Worm (Caenorhabditis elegans) whole organism, L1 larva: ENCODE measurements around the gene F37A4.5.
A peak's percentile ranks its signal among the peaks of the same experiment; 100 is the strongest.

Experiments
- F16B12.6 ChIP-seq: fragments of 150-350 bp; optimal IDR thresholded peaks from 2 replicates; lab custom pipeline; 2014; ENCODE audit warnings: missing biosample characterization, missing genetic modification characterization
- Y116A8C.19 ChIP-seq: sonication (generic microtip); optimal IDR thresholded peaks from 2 replicates; lab custom pipeline; 2016; ENCODE audit warnings: missing compliant biosample characterization, missing genetic modification characterization, borderline replicate concordance
- aha-1 ChIP-seq: fragments of 150-350 bp; optimal IDR thresholded peaks from 2 replicates; lab custom pipeline; 2014; ENCODE audit warnings: missing biosample characterization, missing genetic modification characterization
- alr-1 ChIP-seq: fragments of 200-800 bp; sonication (Bioruptor generic); optimal IDR thresholded peaks from 2 replicates; lab custom pipeline; 2018; ENCODE audit warnings: borderline replicate concordance, mild to moderate bottlenecking, missing genetic modification characterization, missing compliant biosample characterization
- aly-2 ChIP-seq: fragments of 150-350 bp; optimal IDR thresholded peaks from 2 replicates; lab custom pipeline; 2014; ENCODE audit warnings: missing biosample characterization, missing genetic modification characterization
- ama-1 ChIP-seq: fragments of 150-350 bp; optimal IDR thresholded peaks from 2 replicates; lab custom pipeline; 2014
- blmp-1 ChIP-seq: fragments of 150-350 bp; optimal IDR thresholded peaks from 2 replicates; lab custom pipeline; 2014; ENCODE audit warnings: missing biosample characterization, missing genetic modification characterization
- ceh-63 ChIP-seq: fragments of 200-800 bp; sonication (Bioruptor generic); optimal IDR thresholded peaks from 2 replicates; lab custom pipeline; 2018; ENCODE audit warnings: mild to moderate bottlenecking, missing genetic modification characterization, missing compliant biosample characterization
- ceh-8 ChIP-seq: fragments of 200-800 bp; sonication (Bioruptor generic); optimal IDR thresholded peaks from 2 replicates; lab custom pipeline; 2018; ENCODE audit warnings: mild to moderate bottlenecking, missing genetic modification characterization, moderate library complexity, missing compliant biosample characterization
- dsc-1 ChIP-seq: sonication (generic microtip); optimal IDR thresholded peaks from 2 replicates; lab custom pipeline; 2016; ENCODE audit warnings: mild to moderate bottlenecking, missing genetic modification characterization, missing compliant biosample characterization
- efl-1 ChIP-seq, 4 experiments: fragments of 150-350 bp; optimal IDR thresholded peaks in 3 of 4; peaks in 1 of 4; 1 replicate in 1 of 4; 2 replicates in 3 of 4; lab custom pipeline; 2014; ENCODE audit warnings: missing biosample characterization in 2 of 4, missing genetic modification characterization in 2 of 4, missing genetic modification reagents in 2 of 4
- efl-3 ChIP-seq: fragments of 200-800 bp; sonication (Bioruptor generic); optimal IDR thresholded peaks from 2 replicates; lab custom pipeline; 2018; ENCODE audit warnings: mild to moderate bottlenecking, missing genetic modification characterization, missing compliant biosample characterization
- egl-13 ChIP-seq: sonication (generic microtip); optimal IDR thresholded peaks from 2 replicates; lab custom pipeline; 2016; ENCODE audit warnings: missing genotype, missing genetic modification reagents, missing genetic modification characterization, missing compliant biosample characterization
- egl-27 ChIP-seq, 2 experiments: fragments of 150-350 bp in 1 of 2; sonication (generic microtip); optimal IDR thresholded peaks; 3 replicates each; lab custom pipeline; 2017 to 2018; ENCODE audit warnings: missing biosample characterization in 2 of 2, missing genetic modification characterization in 2 of 2, missing genetic modification reagents in 2 of 2
- fkh-4 ChIP-seq: sonication (generic microtip); optimal IDR thresholded peaks from 2 replicates; lab custom pipeline; 2016; ENCODE audit warnings: missing compliant biosample characterization, missing genetic modification characterization, borderline replicate concordance
- fos-1 ChIP-seq: fragments of 150-350 bp; optimal IDR thresholded peaks from 2 replicates; lab custom pipeline; 2014; ENCODE audit warnings: missing biosample characterization, missing genetic modification characterization
- hlh-17 ChIP-seq: fragments of 200-800 bp; sonication (Bioruptor generic); optimal IDR thresholded peaks from 2 replicates; lab custom pipeline; 2018; ENCODE audit warnings: missing genetic modification characterization, mild to moderate bottlenecking, missing compliant biosample characterization, moderate library complexity, borderline replicate concordance
- hpl-2 ChIP-seq: fragments of 150-350 bp; optimal IDR thresholded peaks from 2 replicates; lab custom pipeline; 2014; ENCODE audit warnings: missing biosample characterization, missing genetic modification reagents, missing genetic modification characterization
- irx-1 ChIP-seq: sonication (generic microtip); optimal IDR thresholded peaks from 2 replicates; lab custom pipeline; 2016; ENCODE audit warnings: missing genetic modification characterization, missing compliant biosample characterization
- jun-1 ChIP-seq: fragments of 150-350 bp; optimal IDR thresholded peaks from 2 replicates; lab custom pipeline; 2014; ENCODE audit warnings: missing biosample characterization, missing genetic modification reagents, missing genetic modification characterization
- lin-14 ChIP-seq: fragments of 200-800 bp; sonication (Bioruptor generic); optimal IDR thresholded peaks from 2 replicates; lab custom pipeline; 2018; ENCODE audit warnings: mild to moderate bottlenecking, missing genetic modification characterization, moderate library complexity, missing compliant biosample characterization
- lir-3 ChIP-seq: sonication (generic microtip); optimal IDR thresholded peaks from 2 replicates; lab custom pipeline; 2016; ENCODE audit warnings: mild to moderate bottlenecking, missing genetic modification characterization, moderate library complexity, missing compliant biosample characterization; ENCODE audit not compliant: poor library complexity
- lsy-2 ChIP-seq, 2 experiments: fragments of 150-350 bp; optimal IDR thresholded peaks; 2 replicates each; lab custom pipeline; 2014; ENCODE audit warnings: missing biosample characterization in 2 of 2, missing genetic modification characterization in 2 of 2
- mab-9 ChIP-seq: fragments of 200-800 bp; sonication (Bioruptor generic); IDR thresholded peaks from 2 replicates; pipeline ENCODE4 v1.3.6; 2022; ENCODE audit warnings: missing genetic modification reagents, missing genetic modification characterization, missing compliant biosample characterization
- mdl-1 ChIP-seq, 2 experiments: fragments of 150-350 bp; optimal IDR thresholded peaks; 2 replicates each; lab custom pipeline; 2014 to 2017; ENCODE audit warnings: missing biosample characterization in 2 of 2, missing genetic modification characterization in 2 of 2, inconsistent platforms in 1 of 2
- nhr-12 ChIP-seq: sonication (generic microtip); optimal IDR thresholded peaks from 2 replicates; lab custom pipeline; 2017; ENCODE audit warnings: missing biosample characterization, missing genetic modification characterization
- nhr-237 ChIP-seq: fragments of 150-350 bp; optimal IDR thresholded peaks from 2 replicates; lab custom pipeline; 2014; ENCODE audit warnings: missing biosample characterization, missing genetic modification characterization
- nhr-47 ChIP-seq: sonication (generic microtip); optimal IDR thresholded peaks from 2 replicates; lab custom pipeline; 2016; ENCODE audit warnings: mild to moderate bottlenecking, missing genetic modification characterization, moderate library complexity, missing compliant biosample characterization
- nhr-71 ChIP-seq: sonication (generic microtip); optimal IDR thresholded peaks from 2 replicates; lab custom pipeline; 2016; ENCODE audit warnings: mild to moderate bottlenecking, missing genetic modification characterization, moderate library complexity, missing compliant biosample characterization
- nhr-76 ChIP-seq: sonication (generic microtip); optimal IDR thresholded peaks from 2 replicates; lab custom pipeline; 2017; ENCODE audit warnings: missing biosample characterization, missing genetic modification characterization
- nhr-85 ChIP-seq: sonication (generic microtip); peaks from one replicate; lab custom pipeline; 2016; ENCODE audit warnings: missing genetic modification characterization, inconsistent platforms, missing compliant biosample characterization
- pag-3 ChIP-seq: sonication (generic microtip); optimal IDR thresholded peaks from 2 replicates; lab custom pipeline; 2017; ENCODE audit warnings: missing genetic modification characterization, mild to moderate bottlenecking, missing compliant biosample characterization, antibody characterized with exemption, borderline replicate concordance; ENCODE audit not compliant: insufficient read depth
- skn-1 ChIP-seq: fragments of 150-350 bp; optimal IDR thresholded peaks from 2 replicates; lab custom pipeline; 2014; ENCODE audit warnings: missing biosample characterization, missing genetic modification characterization
- sup-37 ChIP-seq: fragments of 200-800 bp; sonication (Bioruptor generic); optimal IDR thresholded peaks from 2 replicates; lab custom pipeline; 2018; ENCODE audit warnings: mild to moderate bottlenecking, missing genetic modification characterization, missing compliant biosample characterization
- tlp-1 ChIP-seq: fragments of 150-350 bp; optimal IDR thresholded peaks from 2 replicates; lab custom pipeline; 2014; ENCODE audit warnings: missing biosample characterization, missing genetic modification characterization
- unc-30 ChIP-seq: sonication (generic microtip); optimal IDR thresholded peaks from 2 replicates; lab custom pipeline; 2017; ENCODE audit warnings: missing biosample characterization, missing genetic modification characterization
- unc-62 ChIP-seq: fragments of 150-350 bp; optimal IDR thresholded peaks from 2 replicates; lab custom pipeline; 2014; ENCODE audit warnings: missing biosample characterization, missing genetic modification reagents, missing genetic modification characterization
- vab-15 ChIP-seq: sonication (generic microtip); optimal IDR thresholded peaks from 2 replicates; lab custom pipeline; 2017; ENCODE audit warnings: missing genotype, mild to moderate bottlenecking, missing genetic modification characterization, missing compliant biosample characterization
- xbp-1 ChIP-seq: sonication (generic microtip); optimal IDR thresholded peaks from 2 replicates; lab custom pipeline; 2016; ENCODE audit warnings: missing genetic modification characterization, missing compliant biosample characterization
- ztf-11 ChIP-seq, 2 experiments: sonication (generic microtip); optimal IDR thresholded peaks; 2 replicates each; lab custom pipeline; 2016 to 2017; ENCODE audit warnings: missing genetic modification characterization in 2 of 2, missing biosample characterization in 1 of 2, missing compliant biosample characterization in 1 of 2

The F37A4.5 gene

DNA sequence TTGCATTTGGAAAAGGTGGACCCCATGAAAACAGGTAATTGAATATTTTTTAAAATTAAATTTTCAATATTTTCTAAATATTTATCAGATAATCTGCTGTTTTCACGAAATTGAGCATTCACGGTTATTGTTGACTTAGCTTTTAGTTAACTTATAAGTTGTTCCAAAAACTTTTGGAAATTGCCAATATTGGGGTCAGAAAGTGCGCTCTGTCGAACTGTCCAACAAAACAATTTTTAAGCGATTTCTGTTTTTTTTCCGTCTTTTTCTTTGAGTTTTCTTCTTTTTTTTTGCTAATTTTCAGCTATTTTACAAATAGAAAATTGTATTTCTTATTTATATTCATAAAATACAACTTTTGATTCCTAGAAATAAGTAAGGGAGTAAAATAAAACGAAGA lies 19.6 kb downstream of the F37A4.5 start (continued):
- TF ChIP-seq hlh-17 (GFP tag; lab: Kevin White, UChicago) (no peak), efl-3 (GFP tag; lab: Kevin White, UChicago) (no peak), lsy-2 (tag; optimal IDR thresholded peaks at IDR 0.05; lab: Kevin White, UChicago) (peak in 1 of 2 experiments; percentile 3), ztf-11 (tag; optimal IDR thresholded peaks at IDR 0.05; lab: Kevin White, UChicago) (no peak), aly-2 (tag; lab: Kevin White, UChicago) (no peak)

DNA sequence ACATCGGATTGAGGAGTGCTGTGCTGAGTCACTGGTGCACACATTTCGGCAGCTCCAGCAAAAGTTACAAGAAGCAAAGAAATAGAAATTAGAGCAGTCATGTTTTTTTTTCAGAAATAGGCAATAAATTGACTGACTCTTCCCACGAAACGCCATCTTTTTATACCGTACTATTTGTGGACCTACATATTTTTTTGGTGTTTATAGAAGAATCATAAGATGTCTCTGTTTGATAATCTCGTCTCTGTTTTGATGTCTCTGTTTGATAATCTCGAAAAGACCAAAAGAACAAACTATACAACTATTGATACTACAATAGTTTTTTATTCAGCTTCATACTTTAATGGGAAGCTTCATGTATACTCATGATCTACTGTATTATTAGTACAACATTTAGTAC lies 22.7 kb downstream of the F37A4.5 start, which contains the start of gene Y102E9.3:
Y102E9.3 (minus strand) TSS at position 101 of the 400 bp plus-strand sequence.
- TF ChIP-seq jun-1 (tag; lab: Kevin White, UChicago) (no peak), nhr-71 (tag; lab: Kevin White, UChicago) (no peak), aha-1 (tag; lab: Kevin White, UChicago) (no peak), irx-1 (tag; lab: Kevin White, UChicago) (no peak), xbp-1 (no peak), unc-62 (GFP tag; lab: Kevin White, UChicago) (no peak), unc-30 (no peak), aly-2 (tag; lab: Kevin White, UChicago) (no peak), skn-1 (tag; lab: Kevin White, UChicago) (no peak), alr-1 (tag; lab: Kevin White, UChicago) (no peak), ama-1 (no peak), lin-14 (GFP tag; lab: Kevin White, UChicago) (no peak), mab-9 (no peak), F16B12.6 (no peak), ceh-8 (no peak), nhr-47 (tag; lab: Kevin White, UChicago) (no peak), egl-13 (tag; lab: Kevin White, UChicago) (no peak), egl-27 (tag; optimal IDR thresholded peaks at IDR 0.05; lab: Kevin White, UChicago) (no peak), pag-3 (no peak)

ce11 chrIII:6736566-6736965 lies 24.9 kb downstream of the F37A4.5 start, which contains the start of gene Y102E9.6:
Y102E9.6 (minus strand) TSS chrIII:6736666.
- no peak for TF ChIP-seq blmp-1 (tag; lab: Kevin White, UChicago)
- TF ChIP-seq mdl-1 (tag; optimal IDR thresholded peaks at IDR 0.05; lab: Kevin White, UChicago): no peak
- no peak for TF ChIP-seq efl-1 (optimal IDR thresholded peaks at IDR 0.05; lab: Kevin White, UChicago)
- TF ChIP-seq efl-1 (GFP tag; optimal IDR thresholded peaks at IDR 0.05 in 1 of 2; lab: Kevin White, UChicago): peak in 1 of 2 experiments; percentile 68

- no peak for TF ChIP-seq aha-1 (tag; lab: Kevin White, UChicago)
Measured at ce11 chrIII:6736971-6737370, 25.3 kb downstream of the F37A4.5 start, which contains the start of gene K07E12.2. K07E12.2 (plus strand) TSS chrIII:6737271.

ce11 chrIII:6740072-6740471 lies 28.4 kb downstream of the F37A4.5 start:
- no peak for TF ChIP-seq nhr-237 (tag; lab: Kevin White, UChicago)
- no peak for TF ChIP-seq Y116A8C.19 (tag; lab: Kevin White, UChicago)
- TF ChIP-seq nhr-12 (tag; lab: Kevin White, UChicago): no peak
- TF ChIP-seq dsc-1: peak; percentile 91
- TF ChIP-seq nhr-76 (tag; lab: Kevin White, UChicago): no peak
- no peak for TF ChIP-seq irx-1 (tag; lab: Kevin White, UChicago)
- no peak for TF ChIP-seq sup-37
- peak; percentile 76 for TF ChIP-seq fkh-4 (tag; lab: Kevin White, UChicago)
- TF ChIP-seq lir-3 (tag; lab: Kevin White, UChicago): no peak
- TF ChIP-seq ceh-63 (GFP tag; lab: Kevin White, UChicago): no peak
- no peak for TF ChIP-seq hpl-2 (GFP tag; lab: Kevin White, UChicago)
- TF ChIP-seq hlh-17 (GFP tag; lab: Kevin White, UChicago): no peak
- no peak for TF ChIP-seq efl-1 (optimal IDR thresholded peaks at IDR 0.05; lab: Kevin White, UChicago)
- TF ChIP-seq efl-1 (GFP tag; optimal IDR thresholded peaks at IDR 0.05 in 1 of 2; lab: Kevin White, UChicago): peak in 1 of 2 experiments; percentile 25
- TF ChIP-seq aly-2 (tag; lab: Kevin White, UChicago): no peak
- no peak for TF ChIP-seq nhr-71 (tag; lab: Kevin White, UChicago)
- TF ChIP-seq fos-1 (tag; lab: Kevin White, UChicago): no peak
- TF ChIP-seq jun-1 (tag; lab: Kevin White, UChicago): no peak
- no peak for TF ChIP-seq mdl-1 (tag; optimal IDR thresholded peaks at IDR 0.05; lab: Kevin White, UChicago)
- TF ChIP-seq nhr-85 (tag; lab: Kevin White, UChicago): no peak
- no peak for TF ChIP-seq vab-15 (tag; lab: Kevin White, UChicago)
- no peak for TF ChIP-seq tlp-1
- TF ChIP-seq, all 84 proteins: peak for 3
